Worm (Caenorhabditis elegans) whole organism, L4 larva: ENCODE data around the gene str-4.

ENCODE experiments used
- F26F4.8 ChIP-seq: fragments of 200-800 bp; sonication (Bioruptor generic); conservative IDR thresholded peaks from 2 replicates; pipeline ENCODE4 v1.3.6; 2022; ENCODE audit warnings: missing genetic modification characterization, missing compliant biosample characterization
- F37D6.2 ChIP-seq: sonication (generic microtip); optimal IDR thresholded peaks from 2 replicates; lab custom pipeline; 2016; ENCODE audit warnings: mild to moderate bottlenecking, missing genetic modification characterization, missing compliant biosample characterization
- F44E2.7 ChIP-seq: fragments of 200-800 bp; sonication (Bioruptor generic); IDR thresholded peaks from 2 replicates; pipeline ENCODE4 v2.1.2; 2022; ENCODE audit warnings: missing genetic modification characterization, missing compliant biosample characterization
- T20F7.1 ChIP-seq: fragments of 200-800 bp; sonication (Bioruptor generic); optimal IDR thresholded peaks from 2 replicates; lab custom pipeline; 2018; ENCODE audit warnings: mild to moderate bottlenecking, missing genetic modification characterization, missing compliant biosample characterization
- Y105C5A.15 ChIP-seq: fragments of 200-800 bp; sonication (Bioruptor generic); IDR thresholded peaks from 2 replicates; pipeline ENCODE4 v1.3.6; 2022; ENCODE audit warnings: missing genetic modification characterization, missing compliant biosample characterization
- Y48G9A.11 ChIP-seq: fragments of 200-800 bp; sonication (Bioruptor generic); IDR thresholded peaks from 2 replicates; pipeline ENCODE4 v1.3.6; 2022; ENCODE audit warnings: missing genetic modification reagents, missing genetic modification characterization, missing compliant biosample characterization
- ZK337.2 ChIP-seq: fragments of 200-800 bp; sonication (Bioruptor generic); IDR thresholded peaks from 2 replicates; pipeline ENCODE4 v1.3.6; 2022; ENCODE audit warnings: missing genetic modification reagents, missing genetic modification characterization, missing compliant biosample characterization
- aha-1 ChIP-seq: fragments of 150-350 bp; peaks from one replicate; lab custom pipeline; 2014; ENCODE audit warnings: missing biosample characterization, missing genetic modification characterization
- ama-1 ChIP-seq: fragments of 150-350 bp; optimal IDR thresholded peaks from 2 replicates; lab custom pipeline; 2014; ENCODE audit warnings: inconsistent platforms, mixed read lengths
- attf-4 ChIP-seq: sonication (generic microtip); optimal IDR thresholded peaks from 3 replicates; lab custom pipeline; 2017; ENCODE audit warnings: missing biosample characterization, missing genetic modification characterization
- ceh-62 ChIP-seq: sonication (generic microtip); optimal IDR thresholded peaks from 2 replicates; lab custom pipeline; 2017; ENCODE audit warnings: missing biosample characterization, missing genetic modification characterization
- daf-16 ChIP-seq, 3 experiments: sonication (generic microtip); optimal IDR thresholded peaks; 2 replicates each; lab custom pipeline; 2016 to 2017; ENCODE audit warnings: missing genetic modification characterization in 3 of 3, missing genetic modification reagents in 3 of 3, mild to moderate bottlenecking in 2 of 3, missing compliant biosample characterization in 2 of 3, missing biosample characterization in 1 of 3, moderate library complexity in 1 of 3
- daf-19 ChIP-seq: fragments of 200-800 bp; sonication (Bioruptor generic); conservative IDR thresholded peaks from 2 replicates; pipeline ENCODE4 v1.3.6; 2022; ENCODE audit warnings: missing genetic modification characterization, missing compliant biosample characterization
- dmd-6 ChIP-seq: fragments of 200-800 bp; sonication (Bioruptor generic); IDR thresholded peaks from 2 replicates; pipeline ENCODE4 v1.3.6; 2022; ENCODE audit warnings: missing genetic modification reagents, missing genetic modification characterization, missing compliant biosample characterization
- dmd-8 ChIP-seq: fragments of 200-800 bp; sonication (Bioruptor generic); IDR thresholded peaks from 2 replicates; pipeline ENCODE4 v1.3.6; 2022; ENCODE audit warnings: missing genetic modification characterization, missing compliant biosample characterization
- duxl-1 ChIP-seq: sonication (generic microtip); optimal IDR thresholded peaks from 2 replicates; lab custom pipeline; 2016; ENCODE audit warnings: mild to moderate bottlenecking, missing genetic modification characterization, moderate library complexity, missing compliant biosample characterization; ENCODE audit not compliant: poor library complexity
- dve-1 ChIP-seq: sonication (generic microtip); optimal IDR thresholded peaks from 2 replicates; lab custom pipeline; 2017; ENCODE audit warnings: antibody characterized with exemption, mild to moderate bottlenecking, missing genetic modification characterization, missing compliant biosample characterization; ENCODE audit not compliant: insufficient read depth
- hlh-11 ChIP-seq: fragments of 200-800 bp; sonication (Bioruptor generic); optimal IDR thresholded peaks from 2 replicates; lab custom pipeline; 2018; ENCODE audit warnings: mild to moderate bottlenecking, missing genetic modification characterization, missing compliant biosample characterization
- hlh-30 ChIP-seq: sonication (generic microtip); optimal IDR thresholded peaks from 2 replicates; lab custom pipeline; 2017; ENCODE audit warnings: antibody characterized with exemption, mild to moderate bottlenecking, missing genetic modification characterization, missing compliant biosample characterization; ENCODE audit not compliant: insufficient read depth
- lim-7 ChIP-seq: fragments of 200-800 bp; sonication (Bioruptor generic); IDR thresholded peaks from 2 replicates; pipeline ENCODE4 v1.3.6; 2022; ENCODE audit warnings: missing genetic modification characterization, missing compliant biosample characterization
- lin-1 ChIP-seq: fragments of 200-800 bp; sonication (Bioruptor generic); IDR thresholded peaks from 2 replicates; pipeline ENCODE4 v1.3.6; 2022; ENCODE audit warnings: missing genetic modification reagents, missing genetic modification characterization, missing compliant biosample characterization
- lin-39 ChIP-seq: fragments of 150-350 bp; optimal IDR thresholded peaks from 2 replicates; lab custom pipeline; 2014; ENCODE audit warnings: missing biosample characterization, missing genetic modification reagents, missing genetic modification characterization
- lsy-2 ChIP-seq, 2 experiments: fragments of 150-350 bp in 1 of 2; sonication (generic microtip) in 1 of 2; optimal IDR thresholded peaks; 2 replicates each; lab custom pipeline; 2014 to 2017; ENCODE audit warnings: missing biosample characterization in 2 of 2, missing genetic modification characterization in 2 of 2
- madf-9 ChIP-seq: fragments of 200-800 bp; sonication (Bioruptor generic); conservative IDR thresholded peaks from 2 replicates; pipeline ENCODE4 v1.3.6; 2022; ENCODE audit warnings: missing genetic modification reagents, missing genetic modification characterization, missing compliant biosample characterization
- mdl-1 ChIP-seq, 2 experiments: fragments of 150-350 bp in 1 of 2; sonication (generic microtip) in 1 of 2; optimal IDR thresholded peaks; 2 replicates each; lab custom pipeline; 2014 to 2017; ENCODE audit warnings: missing biosample characterization in 2 of 2, missing genetic modification characterization in 2 of 2
- mep-1 ChIP-seq: fragments of 150-350 bp; sonication (generic microtip); optimal IDR thresholded peaks from 3 replicates; lab custom pipeline; 2014; ENCODE audit warnings: missing biosample characterization, missing genetic modification characterization
- mxl-2 ChIP-seq: fragments of 200-800 bp; sonication (Bioruptor generic); conservative IDR thresholded peaks from 2 replicates; pipeline ENCODE4 v1.3.6; 2022; ENCODE audit warnings: missing genetic modification reagents, missing genetic modification characterization, missing compliant biosample characterization
- mxl-3 ChIP-seq: fragments of 200-800 bp; sonication (Bioruptor generic); optimal IDR thresholded peaks from 2 replicates; lab custom pipeline; 2018; ENCODE audit warnings: mild to moderate bottlenecking, missing genetic modification characterization, missing compliant biosample characterization
- nhr-10 ChIP-seq: fragments of 150-350 bp; optimal IDR thresholded peaks from 2 replicates; lab custom pipeline; 2014; ENCODE audit warnings: missing biosample characterization, missing genetic modification characterization
- nhr-102 ChIP-seq: sonication (generic microtip); optimal IDR thresholded peaks from 2 replicates; lab custom pipeline; 2016; ENCODE audit warnings: mild to moderate bottlenecking, missing genetic modification characterization, moderate library complexity, missing compliant biosample characterization
- nhr-11 ChIP-seq: fragments of 150-350 bp; optimal IDR thresholded peaks from 2 replicates; lab custom pipeline; 2014; ENCODE audit warnings: missing biosample characterization, missing genetic modification characterization
- nhr-111 ChIP-seq: fragments of 200-800 bp; sonication (Bioruptor generic); optimal IDR thresholded peaks from 2 replicates; lab custom pipeline; 2018; ENCODE audit warnings: mild to moderate bottlenecking, missing genetic modification characterization, missing compliant biosample characterization
- nhr-237 ChIP-seq: sonication (generic microtip); optimal IDR thresholded peaks from 2 replicates; lab custom pipeline; 2017; ENCODE audit warnings: missing biosample characterization, missing genetic modification characterization
- nhr-25 ChIP-seq: sonication (generic microtip); optimal IDR thresholded peaks from 2 replicates; lab custom pipeline; 2017; ENCODE audit warnings: missing genetic modification characterization, mild to moderate bottlenecking, missing compliant biosample characterization, antibody characterized with exemption, moderate library complexity, borderline replicate concordance; ENCODE audit not compliant: insufficient read depth
- nhr-28 ChIP-seq: fragments of 150-350 bp; optimal IDR thresholded peaks from 2 replicates; lab custom pipeline; 2014; ENCODE audit warnings: missing biosample characterization, missing genetic modification characterization
- nhr-6 ChIP-seq: fragments of 150-350 bp; optimal IDR thresholded peaks from 2 replicates; lab custom pipeline; 2014; ENCODE audit warnings: missing biosample characterization, missing genetic modification characterization
- nhr-76 ChIP-seq: fragments of 150-350 bp; optimal IDR thresholded peaks from 2 replicates; lab custom pipeline; 2014; ENCODE audit warnings: missing biosample characterization, missing genetic modification characterization
- nhr-77 ChIP-seq: fragments of 150-350 bp; optimal IDR thresholded peaks from 2 replicates; lab custom pipeline; 2014; ENCODE audit warnings: missing biosample characterization, missing genetic modification characterization
- pha-4 ChIP-seq, 2 experiments: fragments of 150-350 bp in 1 of 2; fragments of 200-800 bp in 1 of 2; sonication (Bioruptor generic) in 1 of 2; IDR thresholded peaks in 1 of 2; optimal IDR thresholded peaks in 1 of 2; 2 replicates each; pipeline versions ENCODE4 v1.3.6 to Lab custom; 2014 to 2022; ENCODE audit warnings: missing genetic modification characterization in 2 of 2, missing genetic modification reagents in 2 of 2, missing biosample characterization in 1 of 2, missing compliant biosample characterization in 1 of 2
- pqm-1 ChIP-seq: sonication (generic microtip); optimal IDR thresholded peaks from 2 replicates; lab custom pipeline; 2017; ENCODE audit warnings: missing biosample characterization, missing genetic modification characterization
- set-16 ChIP-seq: fragments of 200-800 bp; sonication (Bioruptor generic); IDR thresholded peaks from 2 replicates; pipeline ENCODE4 v1.3.6; 2022; ENCODE audit warnings: missing genetic modification reagents, missing genetic modification characterization, missing compliant biosample characterization
- spr-3 ChIP-seq: fragments of 200-800 bp; sonication (Bioruptor generic); optimal IDR thresholded peaks from 2 replicates; lab custom pipeline; 2018; ENCODE audit warnings: mild to moderate bottlenecking, missing genetic modification characterization, missing compliant biosample characterization
- tra-1 ChIP-seq: fragments of 200-800 bp; sonication (Bioruptor generic); IDR thresholded peaks from 2 replicates; pipeline ENCODE4 v1.3.6; 2022; ENCODE audit warnings: missing genetic modification reagents, missing genetic modification characterization, missing compliant biosample characterization
- unc-62 ChIP-seq, 3 experiments: fragments of 150-350 bp in 1 of 3; sonication (generic microtip); optimal IDR thresholded peaks in 2 of 3; peaks in 1 of 3; 1 replicate in 1 of 3; 2 replicates in 2 of 3; lab custom pipeline; 2014 to 2017; ENCODE audit warnings: missing biosample characterization in 3 of 3, missing genetic modification characterization in 3 of 3, missing genetic modification reagents in 3 of 3, missing genotype in 1 of 3
- zfp-2 ChIP-seq: sonication (generic microtip); optimal IDR thresholded peaks from 2 replicates; lab custom pipeline; 2016; ENCODE audit warnings: mild to moderate bottlenecking, missing genetic modification characterization, missing compliant biosample characterization

Gene str-4

ce11 chrV:13374532-13374931, 35.0 kb upstream of the str-4 start:
- TF ChIP-seq hlh-11 (tag; lab: Kevin White, UChicago) (peak; percentile 74), madf-9 (GFP tag; lab: Robert Waterston, UW) (peak; percentile 79), mep-1 (tag; lab: Kevin White, UChicago) (peak; percentile 8), hlh-30 (tag; lab: Kevin White, UChicago) (peak; percentile 43), dve-1 (peak; percentile 70), aha-1 (tag; lab: Kevin White, UChicago) (peak; percentile 2), daf-16 (GFP tag; optimal IDR thresholded peaks at IDR 0.05; lab: Kevin White, UChicago) (no peak), daf-16 (tag; optimal IDR thresholded peaks at IDR 0.05; lab: Kevin White, UChicago) (peak; percentile 3), Y48G9A.11 (GFP tag; lab: Robert Waterston, UW) (no peak), nhr-76 (tag; lab: Kevin White, UChicago) (no peak), tra-1 (GFP tag; lab: Robert Waterston, UW) (0 out of 2 replicates have a peak, but pooled peaks have one; percentile 55), nhr-6 (tag; lab: Kevin White, UChicago) (peak; percentile 41), set-16 (peak; percentile 87), pha-4 (GFP tag; IDR thresholded peaks at IDR 0.05; lab: Robert Waterston, UW) (peak; percentile 68; the same call in 1 of the 2 replicates), pha-4 (tag; optimal IDR thresholded peaks at IDR 0.05; lab: Kevin White, UChicago) (no peak), Y105C5A.15 (GFP tag; lab: Robert Waterston, UW) (no peak), dmd-6 (GFP tag; lab: Robert Waterston, UW) (peak; percentile 35; the same call in 1 of the 2 replicates), nhr-102 (no peak), lsy-2 (tag; optimal IDR thresholded peaks at IDR 0.05; lab: Kevin White, UChicago) (peak in 1 of 2 experiments; percentile 39), dmd-8 (GFP tag; lab: Robert Waterston, UW) (no peak), F44E2.7 (GFP tag; lab: Robert Waterston, UW) (0 out of 2 replicates have a peak, but pooled peaks have one; percentile 28), nhr-237 (tag; lab: Kevin White, UChicago) (peak; percentile 30), mxl-3 (GFP tag; lab: Kevin White, UChicago) (peak; percentile 41), zfp-2 (tag; lab: Kevin White, UChicago) (no peak), nhr-28 (tag; lab: Kevin White, UChicago) (peak; percentile 53), F37D6.2 (tag; lab: Kevin White, UChicago) (no peak), nhr-25 (peak; percentile 83), daf-19 (GFP tag; lab: Robert Waterston, UW) (no peak), mdl-1 (tag; optimal IDR thresholded peaks at IDR 0.05; lab: Kevin White, UChicago) (peak in 1 of 2 experiments; percentile 20)

- TF ChIP-seq lsy-2 (tag; optimal IDR thresholded peaks at IDR 0.05; lab: Kevin White, UChicago) (peak in 1 of 2 experiments; percentile 26), nhr-10 (peak; percentile 70), zfp-2 (tag; lab: Kevin White, UChicago) (no peak), lin-39 (tag; lab: Kevin White, UChicago) (no peak), attf-4 (no peak), nhr-6 (tag; lab: Kevin White, UChicago) (peak; percentile 97), nhr-102 (peak; percentile 50), F26F4.8 (no peak), daf-16 (GFP tag; optimal IDR thresholded peaks at IDR 0.05; lab: Kevin White, UChicago) (peak in 1 of 2 experiments; percentile 34), daf-16 (tag; optimal IDR thresholded peaks at IDR 0.05; lab: Kevin White, UChicago) (peak; percentile 99), ZK337.2 (GFP tag; lab: Robert Waterston, UW) (no peak), dmd-6 (GFP tag; lab: Robert Waterston, UW) (peak; percentile 81), tra-1 (GFP tag; lab: Robert Waterston, UW) (peak; percentile 58; the same call in 1 of the 2 replicates), hlh-11 (tag; lab: Kevin White, UChicago) (peak; percentile 88), lim-7 (GFP tag; lab: Robert Waterston, UW) (no peak), hlh-30 (tag; lab: Kevin White, UChicago) (peak; percentile 74), nhr-111 (no peak), unc-62 (GFP tag; optimal IDR thresholded peaks at IDR 0.05 in 1 of 2; lab: Kevin White, UChicago) (no peak), unc-62 (tag; optimal IDR thresholded peaks at IDR 0.05; lab: Kevin White, UChicago) (no peak), nhr-237 (tag; lab: Kevin White, UChicago) (no peak), spr-3 (GFP tag; lab: Kevin White, UChicago) (no peak), T20F7.1 (GFP tag; lab: Kevin White, UChicago) (peak; percentile 3), pqm-1 (peak; percentile 89), ceh-62 (tag; lab: Kevin White, UChicago) (no peak), dve-1 (peak; percentile 95), mep-1 (tag; lab: Kevin White, UChicago) (peak; percentile 65), nhr-11 (tag; lab: Kevin White, UChicago) (no peak), mdl-1 (tag; optimal IDR thresholded peaks at IDR 0.05; lab: Kevin White, UChicago) (peak in 1 of 2 experiments; percentile 47), lin-1 (peak; percentile 76; the same call in 1 of the 2 replicates), duxl-1 (no peak), nhr-77 (tag; lab: Kevin White, UChicago) (peak; percentile 70), ama-1 (peak; percentile 5), mxl-2 (GFP tag; lab: Robert Waterston, UW) (no peak)
Observed at ce11 chrV:13373643-13374042, 34.1 kb upstream of the str-4 start.
